Fruit fly (Drosophila melanogaster): ENCODE data around the gene scaf6.

Gene scaf6

dm6 chr3L:17006250-17006693, 36.1 kb downstream of the scaf6 start (continued):
- no peak for TF ChIP-seq topi (GFP tag; optimal IDR thresholded peaks at IDR 0.05)
- no peak for TF ChIP-seq pdm3 (GFP tag; optimal IDR thresholded peaks at IDR 0.05)
- TF ChIP-seq CG4318 (GFP tag; optimal IDR thresholded peaks at IDR 0.05), result no peak
- TF ChIP-seq Met (GFP tag; optimal IDR thresholded peaks at IDR 0.05), result peak; percentile 20

DNA sequence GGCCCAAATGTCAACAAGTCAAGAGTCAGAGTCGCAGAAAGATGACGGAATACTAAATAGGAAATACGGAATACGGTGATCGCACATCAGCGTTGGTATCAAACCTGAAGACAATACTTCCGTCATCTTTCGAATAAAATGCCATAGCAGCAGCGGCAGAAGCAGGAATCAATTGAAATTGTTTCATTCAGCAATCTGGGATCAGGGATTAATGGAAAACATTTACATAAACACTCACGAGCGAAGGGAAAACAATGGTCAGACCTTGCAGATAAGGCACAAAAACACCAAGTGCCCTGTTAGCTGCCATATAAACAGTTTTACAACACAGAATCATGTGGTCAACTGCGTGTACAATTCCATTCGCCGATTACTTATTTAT, 37.0 kb downstream of the scaf6 start:
- TF ChIP-seq Ets96B (tag; optimal IDR thresholded peaks at IDR 0.05), result no peak
- no peak for TF ChIP-seq Hr39 (GFP tag; optimal IDR thresholded peaks at IDR 0.05)
- peak; percentile 97 for TF ChIP-seq svp (GFP tag)
- peak; percentile 30 for TF ChIP-seq Eip78C (GFP tag)

DNA sequence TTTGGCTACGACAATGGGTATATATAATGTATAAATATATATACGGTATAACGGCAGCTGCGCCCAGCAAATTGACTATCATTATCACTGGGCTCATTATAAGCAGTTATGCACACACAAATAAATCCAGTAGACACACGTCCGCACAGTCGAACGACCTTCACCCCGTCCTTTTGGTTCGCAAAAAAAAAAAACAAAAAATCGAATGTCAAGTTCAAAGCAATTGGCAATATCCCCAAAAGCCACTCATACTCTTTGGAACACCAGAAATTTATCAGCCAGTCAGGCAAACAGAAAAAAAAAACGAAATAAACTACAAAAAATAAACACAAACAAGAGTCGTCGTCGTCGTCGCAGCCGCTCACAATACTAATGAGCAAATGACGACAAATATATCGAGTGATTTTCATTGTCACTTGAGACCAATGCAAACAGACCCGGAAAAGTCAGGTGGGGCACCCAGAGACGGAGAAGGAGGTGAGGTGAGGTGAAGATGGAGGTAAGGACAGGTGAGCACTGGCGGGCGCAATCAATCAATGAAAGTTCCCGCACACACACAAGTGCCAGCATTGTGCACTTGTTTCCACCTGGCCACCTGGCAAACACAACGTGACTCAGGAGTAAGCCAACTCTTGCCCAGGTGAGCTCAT, 37.5 kb downstream of the scaf6 start:
- no peak for TF ChIP-seq CG34406 (GFP tag; optimal IDR thresholded peaks at IDR 0.05)
- TF ChIP-seq Eip75B (GFP tag; optimal IDR thresholded peaks at IDR 0.05), result no peak
- no peak; the same call in 1 of the 2 replicates for TF ChIP-seq CG11294 (GFP tag; IDR thresholded peaks at IDR 0.05)
- TF ChIP-seq fd59A (GFP tag; optimal IDR thresholded peaks at IDR 0.05), result no peak
- TF ChIP-seq fkh (GFP tag; optimal IDR thresholded peaks at IDR 0.05), result peak; percentile 89
- TF ChIP-seq acj6 (GFP tag; optimal IDR thresholded peaks at IDR 0.05), result no peak
- TF ChIP-seq CG9139 (GFP tag; optimal IDR thresholded peaks at IDR 0.05), result no peak
- TF ChIP-seq Gug (GFP tag; IDR thresholded peaks at IDR 0.05), result peak; percentile 39; the same call in 1 of the 2 replicates
- no peak; the same call in 1 of the 2 replicates for TF ChIP-seq CG15336 (GFP tag; IDR thresholded peaks at IDR 0.05)
- no peak for TF ChIP-seq Sox15 (GFP tag; optimal IDR thresholded peaks at IDR 0.05)
- peak; percentile 19 for TF ChIP-seq vri (GFP tag; optimal IDR thresholded peaks at IDR 0.05)
- TF ChIP-seq CG3032 (tag; optimal IDR thresholded peaks at IDR 0.05), result peak; percentile 11

- peak; percentile 82 for TF ChIP-seq Lpt (GFP tag; optimal IDR thresholded peaks at IDR 0.05)
- TF ChIP-seq Met (GFP tag; optimal IDR thresholded peaks at IDR 0.05), result peak; percentile 80
- peak; percentile 92 for TF ChIP-seq OdsH (GFP tag; optimal IDR thresholded peaks at IDR 0.05)
- peak; percentile 87 for TF ChIP-seq cyc (GFP tag; optimal IDR thresholded peaks at IDR 0.05)
- TF ChIP-seq CG1621 (tag; optimal IDR thresholded peaks at IDR 0.05), result peak; percentile 93
- TF ChIP-seq Blimp-1 (GFP tag; optimal IDR thresholded peaks at IDR 0.05), result peak; percentile 47
- peak; percentile 92 for TF ChIP-seq CG8632 (GFP tag; optimal IDR thresholded peaks at IDR 0.05)
- peak; percentile 94 for TF ChIP-seq CG6808 (GFP tag; optimal IDR thresholded peaks at IDR 0.05)
- TF ChIP-seq Sox102F (GFP tag; optimal IDR thresholded peaks at IDR 0.05), result peak; percentile 79
- TF ChIP-seq net (GFP tag; optimal IDR thresholded peaks at IDR 0.05), result peak; percentile 90
- peak; percentile 93 for TF ChIP-seq CG3032 (tag; optimal IDR thresholded peaks at IDR 0.05)
- TF ChIP-seq CG16779 (tag; optimal IDR thresholded peaks at IDR 0.05), result peak; percentile 83
- peak; percentile 88 for TF ChIP-seq topi (GFP tag; optimal IDR thresholded peaks at IDR 0.05)
- TF ChIP-seq esn (GFP tag; optimal IDR thresholded peaks at IDR 0.05), result peak; percentile 89
- TF ChIP-seq dsx (GFP tag; optimal IDR thresholded peaks at IDR 0.05; ENCODE audit: poor library complexity, severe bottlenecking), result peak; percentile 92
- TF ChIP-seq CG11902 (GFP tag; optimal IDR thresholded peaks at IDR 0.05), result peak; percentile 85
- peak; percentile 84 for TF ChIP-seq CG6163 (GFP tag; IDR thresholded peaks at IDR 0.05)
- TF ChIP-seq CG10669 (GFP tag; optimal IDR thresholded peaks at IDR 0.05), result peak; percentile 97
- TF ChIP-seq CG3919 (GFP tag; optimal IDR thresholded peaks at IDR 0.05), result peak; percentile 92
- TF ChIP-seq Eip78C (GFP tag), result peak; percentile 98
- TF ChIP-seq CG32006 (GFP tag; optimal IDR thresholded peaks at IDR 0.05), result peak; percentile 95
- peak; percentile 92 for TF ChIP-seq Sox14 (GFP tag; optimal IDR thresholded peaks at IDR 0.05)
- TF ChIP-seq fd85E (GFP tag; optimal IDR thresholded peaks at IDR 0.05), result peak; percentile 71
- peak; percentile 91 for TF ChIP-seq spab (GFP tag; optimal IDR thresholded peaks at IDR 0.05)
- TF ChIP-seq lz (GFP tag; optimal IDR thresholded peaks at IDR 0.05), result peak; percentile 89
- peak; percentile 73; the same call in 1 of the 2 replicates for TF ChIP-seq CG11294 (GFP tag; IDR thresholded peaks at IDR 0.05)
- TF ChIP-seq CG6854 (GFP tag; optimal IDR thresholded peaks at IDR 0.05), result no peak
- TF ChIP-seq Hr4 (GFP tag; optimal IDR thresholded peaks at IDR 0.05), result peak; percentile 95
- peak; percentile 86 for TF ChIP-seq Hr39 (GFP tag; optimal IDR thresholded peaks at IDR 0.05)
- TF ChIP-seq Sox15 (GFP tag; optimal IDR thresholded peaks at IDR 0.05), result peak; percentile 92
- peak; percentile 85 for TF ChIP-seq Smox (GFP tag; optimal IDR thresholded peaks at IDR 0.05)
- TF ChIP-seq CG8119 (GFP tag; IDR thresholded peaks at IDR 0.05), result peak; percentile 92
These were observed 38.1 kb downstream of the scaf6 start for dm6 chr3L:17004218-17004759.
